Worm (Caenorhabditis elegans): ENCODE results near the gene ZK637.12.
A peak's percentile ranks its signal among the peaks of the same experiment; 100 is the strongest.

ZK637.12 gene

DNA sequence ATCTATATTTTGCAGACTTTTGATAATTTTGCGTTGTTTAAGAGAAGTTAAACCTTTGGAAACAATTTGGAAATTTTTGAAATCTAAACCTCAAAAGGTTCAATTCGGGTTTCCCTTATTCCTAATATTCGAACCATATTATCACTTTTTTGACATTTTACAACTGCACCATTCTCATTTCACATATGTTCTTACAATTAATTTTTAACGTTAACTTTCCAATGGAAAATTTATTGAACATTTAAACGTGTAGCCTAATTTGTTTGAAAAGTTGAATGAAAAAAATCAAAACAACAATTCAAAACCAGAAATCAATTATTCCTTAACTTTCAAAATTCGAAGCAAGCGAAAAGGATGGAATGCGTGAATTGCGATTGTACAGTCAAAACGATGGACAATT is at the start of gene ZK637.12:
TSS of gene ZK637.12 (plus strand) at position 301 of the 400 bp plus-strand sequence.
- TF ChIP-seq nhr-6 (tag; optimal IDR thresholded peaks at IDR 0.05) (no peak), ztf-1 (GFP tag; conservative IDR thresholded peaks at IDR 0.05) (no peak), nhr-10 (tag; optimal IDR thresholded peaks at IDR 0.05) (no peak), peb-1 (tag; optimal IDR thresholded peaks at IDR 0.05) (no peak), crh-2 (tag; optimal IDR thresholded peaks at IDR 0.05) (no peak), unc-62 (GFP tag; optimal IDR thresholded peaks at IDR 0.05) (no peak), ZK546.5 (tag; optimal IDR thresholded peaks at IDR 0.05) (no peak), lsy-2 (tag; optimal IDR thresholded peaks at IDR 0.05) (no peak), zag-1 (tag; optimal IDR thresholded peaks at IDR 0.05) (no peak), ceh-82 (tag; optimal IDR thresholded peaks at IDR 0.05) (no peak)

DNA sequence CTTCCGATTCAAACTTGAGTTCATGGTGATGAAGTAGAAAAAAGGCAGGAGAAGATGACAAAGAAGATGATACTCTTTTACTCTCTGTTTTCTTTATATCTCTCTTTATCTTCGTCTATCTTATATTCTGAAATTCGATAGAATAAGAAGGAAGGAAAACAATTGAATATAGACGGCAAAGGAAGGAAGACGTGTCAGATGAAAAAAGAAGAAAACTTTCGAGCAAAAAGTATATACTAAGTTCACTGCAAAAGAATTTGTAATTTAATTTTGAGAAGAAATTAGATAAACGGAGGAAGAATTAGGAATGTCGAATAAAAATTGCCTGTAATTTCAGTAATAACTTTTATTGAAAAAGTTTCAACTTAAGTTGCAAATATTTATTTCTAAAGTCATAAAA is 47.0 kb upstream of the ZK637.12 start, which contains the start of gene K01F9.2:
TSS of gene K01F9.2 (minus strand) at position 127 of the 400 bp plus-strand sequence.
- peak in 1 of 2 experiments; percentile 22 for TF ChIP-seq lsy-2 (tag; optimal IDR thresholded peaks at IDR 0.05)
- no peak for TF ChIP-seq nhr-21 (tag; optimal IDR thresholded peaks at IDR 0.05)

- TF ChIP-seq sma-9 (GFP tag; optimal IDR thresholded peaks at IDR 0.05) = peak; percentile 5
- TF ChIP-seq sma-9 (tag; optimal IDR thresholded peaks at IDR 0.05) = no peak
- TF ChIP-seq nhr-12 (tag; optimal IDR thresholded peaks at IDR 0.05) = no peak
- TF ChIP-seq crh-2 (tag; optimal IDR thresholded peaks at IDR 0.05) = no peak
- no peak for TF ChIP-seq nhr-11 (tag; optimal IDR thresholded peaks at IDR 0.05)
- no peak for TF ChIP-seq Y55F3AM.14 (GFP tag; optimal IDR thresholded peaks at IDR 0.05)
- peak; percentile 84 for TF ChIP-seq fos-1 (tag; optimal IDR thresholded peaks at IDR 0.05)
- peak; percentile 72 for TF ChIP-seq unc-55 (GFP tag; optimal IDR thresholded peaks at IDR 0.05)
These were observed 45.1 kb upstream of the ZK637.12 start for ce11 chrIII:8878960-8879359.

DNA sequence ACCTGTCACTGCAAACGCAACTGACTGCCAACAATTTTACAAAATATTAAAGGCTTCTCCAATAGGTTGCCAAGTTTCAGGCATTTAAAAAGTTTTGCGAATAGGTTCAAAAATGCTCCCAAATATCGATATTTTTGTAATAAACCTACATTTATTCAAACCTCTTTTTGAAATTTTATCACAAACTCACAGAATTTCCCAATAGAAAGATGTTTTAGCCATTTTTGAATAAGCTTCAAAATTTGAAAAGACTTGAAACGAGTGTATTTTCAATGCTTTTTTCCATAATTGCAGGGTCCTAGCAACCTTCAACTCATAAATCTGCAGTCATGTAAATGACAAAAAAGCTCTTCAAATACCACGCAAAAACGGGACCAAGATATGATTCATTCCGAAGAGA is 41.7 kb upstream of the ZK637.12 start:
- TF ChIP-seq unc-62 (GFP tag; optimal IDR thresholded peaks at IDR 0.05) = no peak
- no peak for TF ChIP-seq crh-2 (tag; optimal IDR thresholded peaks at IDR 0.05)
- TF ChIP-seq F13H6.1 (tag; optimal IDR thresholded peaks at IDR 0.05) = no peak
- TF ChIP-seq alr-1 (tag; optimal IDR thresholded peaks at IDR 0.05) = no peak
- no peak for TF ChIP-seq sma-3 (GFP tag; optimal IDR thresholded peaks at IDR 0.05)
- no peak for TF ChIP-seq nhr-21 (tag; optimal IDR thresholded peaks at IDR 0.05)
- no peak for TF ChIP-seq nhr-12 (tag; optimal IDR thresholded peaks at IDR 0.05)
- TF ChIP-seq ceh-82 (tag; optimal IDR thresholded peaks at IDR 0.05) = no peak
- no peak for TF ChIP-seq fos-1 (tag; optimal IDR thresholded peaks at IDR 0.05)
- TF ChIP-seq lsy-2 (tag; optimal IDR thresholded peaks at IDR 0.05) = no peak
- TF ChIP-seq skn-1 (tag; optimal IDR thresholded peaks at IDR 0.05) = no peak
- no peak for TF ChIP-seq unc-39 (tag; optimal IDR thresholded peaks at IDR 0.05)
- TF ChIP-seq ztf-1 (GFP tag; conservative IDR thresholded peaks at IDR 0.05) = no peak
- TF ChIP-seq mab-5 (tag; optimal IDR thresholded peaks at IDR 0.05) = no peak
- TF ChIP-seq lin-13 (GFP tag; optimal IDR thresholded peaks at IDR 0.05) = no peak

- TF ChIP-seq nhr-12 (tag; optimal IDR thresholded peaks at IDR 0.05) = no peak
- no peak for TF ChIP-seq unc-62 (GFP tag; optimal IDR thresholded peaks at IDR 0.05)
These were observed 38.9 kb upstream of the ZK637.12 start, which contains the start of gene svop-1 for ce11 chrIII:8885150-8885549. svop-1 (minus strand) TSS chrIII:8885488.

DNA sequence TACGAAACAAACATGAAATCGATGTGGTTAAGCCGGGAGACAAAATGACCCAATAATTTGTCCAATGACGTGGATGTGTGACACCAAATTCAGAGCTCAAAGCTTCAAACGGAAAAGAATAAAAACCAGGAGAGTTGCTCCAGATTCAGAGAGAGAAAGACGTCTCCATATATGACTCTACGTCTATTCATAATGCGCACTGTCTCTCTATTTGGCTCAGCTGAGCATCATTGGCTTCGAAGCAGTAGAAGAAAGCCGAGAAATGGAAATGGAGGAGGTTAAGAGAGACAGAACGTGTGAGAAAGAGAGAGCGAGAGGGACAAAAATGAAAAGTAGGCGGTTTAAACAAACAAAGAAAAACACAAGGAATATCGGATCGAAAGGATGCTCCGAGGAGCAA is 37.7 kb upstream of the ZK637.12 start:
- TF ChIP-seq elt-1 (tag; optimal IDR thresholded peaks at IDR 0.05) = no peak
- no peak for TF ChIP-seq sem-4 (tag; optimal IDR thresholded peaks at IDR 0.05)
- TF ChIP-seq nhr-237 (tag; optimal IDR thresholded peaks at IDR 0.05) = no peak
- TF ChIP-seq alr-1 (tag; optimal IDR thresholded peaks at IDR 0.05) = no peak
- TF ChIP-seq egl-27 (tag; optimal IDR thresholded peaks at IDR 0.05) = peak; percentile 35
- peak; percentile 22 for TF ChIP-seq F13H6.1 (tag; optimal IDR thresholded peaks at IDR 0.05)
- no peak for TF ChIP-seq dmd-4 (tag; optimal IDR thresholded peaks at IDR 0.05)
- TF ChIP-seq gmeb-1 (tag; optimal IDR thresholded peaks at IDR 0.05) = no peak
- no peak for TF ChIP-seq ztf-4 (tag; optimal IDR thresholded peaks at IDR 0.05)
- peak in 1 of 2 experiments; percentile 57 for TF ChIP-seq lsy-2 (tag; optimal IDR thresholded peaks at IDR 0.05)
- TF ChIP-seq nhr-129 (tag; optimal IDR thresholded peaks at IDR 0.05) = peak; percentile 43
- no peak for TF ChIP-seq fos-1 (tag; optimal IDR thresholded peaks at IDR 0.05)
- TF ChIP-seq ceh-16 (tag; optimal IDR thresholded peaks at IDR 0.05) = no peak
- TF ChIP-seq zag-1 (tag; optimal IDR thresholded peaks at IDR 0.05) = peak; percentile 27
- peak; percentile 59 for TF ChIP-seq C34F6.9 (tag; optimal IDR thresholded peaks at IDR 0.05)
- no peak for TF ChIP-seq ZK546.5 (tag; optimal IDR thresholded peaks at IDR 0.05)
- TF ChIP-seq snpc-4 (tag; optimal IDR thresholded peaks at IDR 0.05) = no peak
- TF ChIP-seq nhr-10 (tag; optimal IDR thresholded peaks at IDR 0.05) = no peak
- TF ChIP-seq lin-39 (tag; optimal IDR thresholded peaks at IDR 0.05) = no peak
- TF ChIP-seq blmp-1 (tag; optimal IDR thresholded peaks at IDR 0.05; ENCODE audit: insufficient read depth) = no peak
- no peak for TF ChIP-seq unc-62 (GFP tag; optimal IDR thresholded peaks at IDR 0.05)
- TF ChIP-seq crh-2 (tag; optimal IDR thresholded peaks at IDR 0.05) = peak; percentile 34
- TF ChIP-seq ztf-11 (tag; optimal IDR thresholded peaks at IDR 0.05) = no peak
- TF ChIP-seq unc-55 (GFP tag; optimal IDR thresholded peaks at IDR 0.05) = peak; percentile 64
- TF ChIP-seq ama-1 (optimal IDR thresholded peaks at IDR 0.05) = no peak
- no peak for TF ChIP-seq nhr-6 (tag; optimal IDR thresholded peaks at IDR 0.05)

Data from whole organism, L2 larva.